Worm (Caenorhabditis elegans): ENCODE measurements around the gene srz-103.

srz-103 gene

ce11 chrV:16679237-16679636 is at the start of gene srz-103:
TSS of gene srz-103 (minus strand) at chrV:16679337.
- TF ChIP-seq unc-120 (tag; optimal IDR thresholded peaks at IDR 0.05; ENCODE audit: poor library complexity, severe bottlenecking) = no peak
- no peak for TF ChIP-seq sem-2 (GFP tag; optimal IDR thresholded peaks at IDR 0.05)
- no peak for TF ChIP-seq drap-1 (GFP tag; optimal IDR thresholded peaks at IDR 0.05)
- TF ChIP-seq M03D4.4 (tag; optimal IDR thresholded peaks at IDR 0.05) = no peak
- TF ChIP-seq flh-1 (GFP tag; optimal IDR thresholded peaks at IDR 0.05) = no peak
- no peak for TF ChIP-seq ztf-11 (tag; optimal IDR thresholded peaks at IDR 0.05)
- TF ChIP-seq ceh-39 (tag; optimal IDR thresholded peaks at IDR 0.05) = no peak
- TF ChIP-seq bed-3 (GFP tag; optimal IDR thresholded peaks at IDR 0.05) = no peak
- TF ChIP-seq elt-1 (tag; optimal IDR thresholded peaks at IDR 0.05; ENCODE audit: borderline replicate concordance, insufficient read depth) = no peak
- no peak for TF ChIP-seq cnd-1 (tag; optimal IDR thresholded peaks at IDR 0.05)
- no peak for TF ChIP-seq mab-5 (tag; optimal IDR thresholded peaks at IDR 0.05)
- TF ChIP-seq snpc-4 (tag; optimal IDR thresholded peaks at IDR 0.05) = no peak
- no peak for TF ChIP-seq mls-2 (tag; optimal IDR thresholded peaks at IDR 0.05)
- no peak for TF ChIP-seq lin-32 (GFP tag; optimal IDR thresholded peaks at IDR 0.05)
- TF ChIP-seq nhr-237 (tag; optimal IDR thresholded peaks at IDR 0.05) = no peak
- no peak for TF ChIP-seq unc-39 (tag; optimal IDR thresholded peaks at IDR 0.05)
- TF ChIP-seq nhr-2 (tag; optimal IDR thresholded peaks at IDR 0.05) = no peak

- TF ChIP-seq lin-13 (tag; optimal IDR thresholded peaks at IDR 0.05) = no peak
- no peak for TF ChIP-seq flh-1 (GFP tag; optimal IDR thresholded peaks at IDR 0.05)
- TF ChIP-seq ceh-43 (GFP tag; optimal IDR thresholded peaks at IDR 0.05) = no peak
- no peak for TF ChIP-seq sptf-1 (tag; optimal IDR thresholded peaks at IDR 0.05)
- TF ChIP-seq sem-2 (GFP tag; optimal IDR thresholded peaks at IDR 0.05) = no peak
- no peak for TF ChIP-seq mls-2 (tag; optimal IDR thresholded peaks at IDR 0.05)
- no peak for TF ChIP-seq blmp-1 (tag; optimal IDR thresholded peaks at IDR 0.05)
- TF ChIP-seq elt-3 (tag; optimal IDR thresholded peaks at IDR 0.05) = no peak
- TF ChIP-seq M03D4.4 (tag; optimal IDR thresholded peaks at IDR 0.05) = no peak
- TF ChIP-seq nhr-237 (tag; optimal IDR thresholded peaks at IDR 0.05) = no peak
- no peak for TF ChIP-seq nhr-28 (tag; optimal IDR thresholded peaks at IDR 0.05)
- TF ChIP-seq nhr-2 (tag; optimal IDR thresholded peaks at IDR 0.05) = no peak
Measured at ce11 chrV:16728431-16728830, 49.3 kb upstream of the srz-103 start, which contains the start of gene fbxa-127. TSS of gene fbxa-127 (plus strand) at chrV:16728731.

- TF ChIP-seq tbx-8 (GFP tag; optimal IDR thresholded peaks at IDR 0.05) (no peak), snpc-4 (tag; optimal IDR thresholded peaks at IDR 0.05) (no peak), lin-32 (GFP tag; optimal IDR thresholded peaks at IDR 0.05) (no peak), lin-13 (tag; optimal IDR thresholded peaks at IDR 0.05) (no peak)
Measured at ce11 chrV:16726915-16727314, 47.8 kb upstream of the srz-103 start, which contains the start of gene T25E12.14. TSS of gene T25E12.14 (plus strand) at chrV:16727215.

ce11 chrV:16725955-16726354 is 46.8 kb upstream of the srz-103 start:
- TF ChIP-seq nhr-76 (tag; optimal IDR thresholded peaks at IDR 0.05) (no peak), nhr-2 (tag; optimal IDR thresholded peaks at IDR 0.05) (no peak), lsy-2 (tag; optimal IDR thresholded peaks at IDR 0.05) (no peak), ceh-83 (GFP tag; optimal IDR thresholded peaks at IDR 0.05) (no peak), M03D4.4 (tag; optimal IDR thresholded peaks at IDR 0.05) (no peak), mep-1 (tag; optimal IDR thresholded peaks at IDR 0.05) (no peak), lin-13 (tag; optimal IDR thresholded peaks at IDR 0.05) (no peak), ztf-11 (tag; optimal IDR thresholded peaks at IDR 0.05) (no peak)

ce11 chrV:16724574-16724973 is 45.4 kb upstream of the srz-103 start:
- TF ChIP-seq drap-1 (GFP tag; optimal IDR thresholded peaks at IDR 0.05) (no peak), ces-1 (GFP tag; optimal IDR thresholded peaks at IDR 0.05) (no peak), nhr-12 (tag; optimal IDR thresholded peaks at IDR 0.05) (no peak), flh-1 (GFP tag; optimal IDR thresholded peaks at IDR 0.05) (no peak), mls-2 (tag; optimal IDR thresholded peaks at IDR 0.05) (no peak), elt-3 (tag; optimal IDR thresholded peaks at IDR 0.05) (no peak), sptf-1 (tag; optimal IDR thresholded peaks at IDR 0.05) (no peak), tbx-8 (GFP tag; optimal IDR thresholded peaks at IDR 0.05) (no peak), zip-8 (tag; optimal IDR thresholded peaks at IDR 0.05) (no peak), mab-5 (tag; optimal IDR thresholded peaks at IDR 0.05) (no peak), hlh-1 (tag; optimal IDR thresholded peaks at IDR 0.05) (no peak), lin-32 (GFP tag; optimal IDR thresholded peaks at IDR 0.05) (no peak), elt-1 (tag; optimal IDR thresholded peaks at IDR 0.05; ENCODE audit: borderline replicate concordance, insufficient read depth) (no peak), ceh-39 (tag; optimal IDR thresholded peaks at IDR 0.05) (no peak), ceh-83 (GFP tag; optimal IDR thresholded peaks at IDR 0.05) (no peak), nhr-237 (tag; optimal IDR thresholded peaks at IDR 0.05) (no peak), bed-3 (GFP tag; optimal IDR thresholded peaks at IDR 0.05) (no peak), mep-1 (tag; optimal IDR thresholded peaks at IDR 0.05) (no peak), snpc-4 (tag; optimal IDR thresholded peaks at IDR 0.05) (no peak)

Data from whole organism, mixed stage, embryonic.